Fruit fly (Drosophila melanogaster): ENCODE results near the gene ImpE2.
A peak's percentile ranks its signal among the peaks of the same experiment; 100 is the strongest.

ImpE2 gene

DNA sequence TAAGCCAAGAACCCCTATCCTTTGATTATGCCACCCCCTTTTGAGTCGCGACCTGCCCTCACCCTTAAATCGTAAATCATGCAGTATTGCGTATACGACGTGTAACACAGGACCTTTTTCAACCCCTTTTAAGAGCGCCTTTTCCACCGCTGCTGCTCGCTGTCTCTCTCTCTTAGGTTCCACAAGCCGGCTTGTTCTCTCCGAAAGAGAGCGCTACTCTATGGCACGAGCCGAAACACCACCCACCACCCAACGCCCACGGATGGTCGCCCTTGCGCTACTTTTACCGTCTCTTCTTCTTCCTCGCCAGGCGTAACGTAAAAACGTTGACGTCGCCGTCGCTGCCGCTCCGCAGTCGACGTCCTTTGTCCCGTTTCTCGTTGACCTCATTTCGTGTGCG, 32.4 kb upstream of the ImpE2 start (continued):
- TF ChIP-seq toy (GFP tag; IDR thresholded peaks at IDR 0.05) (no peak), CG7372 (GFP tag; IDR thresholded peaks at IDR 0.05) (peak; percentile 77), CG12659 (GFP tag; optimal IDR thresholded peaks at IDR 0.05) (no peak), Ets97D (GFP tag; optimal IDR thresholded peaks at IDR 0.05) (no peak), ash1 (GFP tag; optimal IDR thresholded peaks at IDR 0.05) (no peak), CG7839 (tag; optimal IDR thresholded peaks at IDR 0.05) (no peak), CG15011 (GFP tag; optimal IDR thresholded peaks at IDR 0.05) (no peak), CG14667 (GFP tag; IDR thresholded peaks at IDR 0.05) (no peak), Awh (GFP tag; IDR thresholded peaks at IDR 0.05) (no peak), tll (GFP tag; optimal IDR thresholded peaks at IDR 0.05) (peak in 1 of 2 experiments; percentile 1), otp (GFP tag; IDR thresholded peaks at IDR 0.05) (no peak), CG3163 (GFP tag; optimal IDR thresholded peaks at IDR 0.05) (peak; percentile 67), TFAM (GFP tag; optimal IDR thresholded peaks at IDR 0.05) (no peak), chinmo (GFP tag; IDR thresholded peaks at IDR 0.05; ENCODE audit: partially characterized antibody) (0 out of 4 replicates have a peak, but pooled peaks have one; percentile 33), Optix (GFP tag; IDR thresholded peaks at IDR 0.05) (no peak), Med (GFP tag) (peak; percentile 15), Deaf1 (tag; optimal IDR thresholded peaks at IDR 0.05) (peak; percentile 32), CG6791 (GFP tag; IDR thresholded peaks at IDR 0.05; ENCODE audit: partially characterized antibody) (0 out of 3 replicates have a peak, but pooled peaks have one; percentile 23), CG33213 (GFP tag; optimal IDR thresholded peaks at IDR 0.05) (no peak), Lhr (GFP tag; optimal IDR thresholded peaks at IDR 0.05) (no peak), CG14050 (GFP tag; IDR thresholded peaks at IDR 0.05) (no peak), CG15479 (GFP tag; optimal IDR thresholded peaks at IDR 0.05) (peak; percentile 42), CG11093 (GFP tag; IDR thresholded peaks at IDR 0.05) (no peak), CG10543 (GFP tag; optimal IDR thresholded peaks at IDR 0.05) (no peak), sisA (GFP tag; IDR thresholded peaks at IDR 0.05) (no peak), CG3847 (GFP tag; IDR thresholded peaks at IDR 0.05) (no peak), Vsx1 (GFP tag; optimal IDR thresholded peaks at IDR 0.05) (no peak), ttk (GFP tag; IDR thresholded peaks at IDR 0.05) (no peak), CG17186 (GFP tag; optimal IDR thresholded peaks at IDR 0.05) (no peak), Dll (GFP tag; IDR thresholded peaks at IDR 0.05; ENCODE audit: partially characterized antibody) (no peak), Hmx (GFP tag; optimal IDR thresholded peaks at IDR 0.05) (no peak), corto (GFP tag; optimal IDR thresholded peaks at IDR 0.05) (no peak), CG34224 (GFP tag; IDR thresholded peaks at IDR 0.05; ENCODE audit: partially characterized antibody) (0 out of 3 replicates have a peak, but pooled peaks have one; percentile 27), Abd-B (GFP tag; optimal IDR thresholded peaks at IDR 0.05) (no peak), amos (GFP tag; IDR thresholded peaks at IDR 0.05; ENCODE audit: partially characterized antibody) (no peak; the same call in 1 of the 2 replicates), sr (GFP tag; IDR thresholded peaks at IDR 0.05) (peak; percentile 76), CG3726 (GFP tag; IDR thresholded peaks at IDR 0.05) (0 out of 3 replicates have a peak, but pooled peaks have one; percentile 6), mirr (GFP tag; optimal IDR thresholded peaks at IDR 0.05) (no peak), D (optimal IDR thresholded peaks at IDR 0.05) (no peak), D (GFP tag; optimal IDR thresholded peaks at IDR 0.05) (no peak), jing (GFP tag; optimal IDR thresholded peaks at IDR 0.05) (no peak), crol (GFP tag; IDR thresholded peaks at IDR 0.05) (0 out of 2 replicates have a peak, but pooled peaks have one; percentile 44), nerfin-1 (tag; optimal IDR thresholded peaks at IDR 0.05) (peak; percentile 68), CG10654 (GFP tag; optimal IDR thresholded peaks at IDR 0.05) (no peak), nmo (GFP tag; optimal IDR thresholded peaks at IDR 0.05) (no peak), CG17385 (GFP tag; optimal IDR thresholded peaks at IDR 0.05) (peak; percentile 82), dysf (GFP tag; IDR thresholded peaks at IDR 0.05) (no peak), D19A (tag; optimal IDR thresholded peaks at IDR 0.05) (no peak), CG16779 (GFP tag; IDR thresholded peaks at IDR 0.05) (0 out of 2 replicates have a peak, but pooled peaks have one; percentile 52), hbn (GFP tag; IDR thresholded peaks at IDR 0.05; ENCODE audit: partially characterized antibody) (no peak)

All from whole organism, embryonic.